Fruit fly (Drosophila melanogaster) whole organism, prepupa: ENCODE measurements around the gene CG5447.

Source experiments
- Blimp-1 ChIP-seq: fragments of 200-800 bp; sonication (Bioruptor generic); optimal IDR thresholded peaks from 3 replicates; lab custom pipeline; 2017; ENCODE audit warnings: missing biosample characterization, missing genetic modification characterization, mild to moderate bottlenecking, moderate library complexity, missing genetic modification reagents
- CG11762 ChIP-seq: fragments of 200-800 bp; sonication (Bioruptor generic); optimal IDR thresholded peaks from 3 replicates; lab custom pipeline; 2016; ENCODE audit warnings: missing biosample characterization, missing genetic modification characterization; ENCODE audit not compliant: insufficient read depth
- CG11902 ChIP-seq: fragments of 200-800 bp; sonication (Bioruptor generic); optimal IDR thresholded peaks from 3 replicates; lab custom pipeline; 2016; ENCODE audit warnings: missing biosample characterization, missing genetic modification characterization
- CG1621 ChIP-seq: fragments of 200-800 bp; sonication (Bioruptor generic); optimal IDR thresholded peaks from 3 replicates; lab custom pipeline; 2018; ENCODE audit warnings: missing biosample characterization, mild to moderate bottlenecking, missing genetic modification characterization
- CG16779 ChIP-seq: fragments of 200-800 bp; sonication (Bioruptor generic); optimal IDR thresholded peaks from 3 replicates; lab custom pipeline; 2017; ENCODE audit warnings: missing biosample characterization, mild to moderate bottlenecking, missing genetic modification characterization
- CG3032 ChIP-seq: fragments of 200-800 bp; optimal IDR thresholded peaks from 2 replicates; lab custom pipeline; 2019; ENCODE audit warnings: missing biosample characterization, mild to moderate bottlenecking, missing genetic modification characterization, moderate library complexity
- CG31627 ChIP-seq: fragments of 200-800 bp; sonication (Bioruptor generic); optimal IDR thresholded peaks from 3 replicates; lab custom pipeline; 2016; ENCODE audit warnings: missing biosample characterization, missing genetic modification characterization
- CG32006 ChIP-seq: fragments of 200-800 bp; sonication (Bioruptor generic); optimal IDR thresholded peaks from 3 replicates; lab custom pipeline; 2017; ENCODE audit warnings: missing biosample characterization, mild to moderate bottlenecking, missing genetic modification characterization
- CG34406 ChIP-seq: fragments of 200-800 bp; sonication (Bioruptor generic); optimal IDR thresholded peaks from 3 replicates; lab custom pipeline; 2016; ENCODE audit warnings: missing biosample characterization, missing genetic modification characterization
- CG3919 ChIP-seq: fragments of 200-800 bp; sonication (Bioruptor generic); optimal IDR thresholded peaks from 3 replicates; lab custom pipeline; 2016; ENCODE audit warnings: missing biosample characterization, missing genetic modification characterization
- CG4318 ChIP-seq: fragments of 200-800 bp; sonication (Bioruptor generic); optimal IDR thresholded peaks from 3 replicates; lab custom pipeline; 2017; ENCODE audit warnings: missing biosample characterization, mild to moderate bottlenecking, missing genetic modification characterization
- CG6163 ChIP-seq: fragments of 200-800 bp; sonication (Bioruptor generic); IDR thresholded peaks from 3 replicates; pipeline ENCODE4 v1.3.6; 2022; ENCODE audit warnings: missing biosample characterization, missing genetic modification characterization
- CG6276 ChIP-seq: fragments of 200-800 bp; sonication (Bioruptor generic); optimal IDR thresholded peaks from 2 replicates; lab custom pipeline; 2017; ENCODE audit warnings: missing biosample characterization, mild to moderate bottlenecking, missing genetic modification characterization
- CG6792 ChIP-seq: fragments of 200-800 bp; sonication (Bioruptor generic); optimal IDR thresholded peaks from 3 replicates; lab custom pipeline; 2016; ENCODE audit warnings: missing biosample characterization, missing genetic modification characterization
- CG6808 ChIP-seq: fragments of 200-800 bp; sonication (Bioruptor generic); optimal IDR thresholded peaks from 3 replicates; lab custom pipeline; 2017; ENCODE audit warnings: missing biosample characterization, missing genetic modification characterization, mild to moderate bottlenecking, moderate library complexity, missing genetic modification reagents
- CG6854 ChIP-seq: fragments of 200-800 bp; sonication (Bioruptor generic); optimal IDR thresholded peaks from 2 replicates; lab custom pipeline; 2017; ENCODE audit warnings: missing biosample characterization, mild to moderate bottlenecking, missing genetic modification characterization
- CG7368 ChIP-seq: fragments of 200-800 bp; sonication (Bioruptor generic); optimal IDR thresholded peaks from 3 replicates; lab custom pipeline; 2016; ENCODE audit warnings: missing biosample characterization, missing genetic modification characterization
- CG8119 ChIP-seq: fragments of 200-800 bp; sonication (Bioruptor generic); IDR thresholded peaks from 3 replicates; pipeline ENCODE4 v1.3.6; 2022; ENCODE audit warnings: missing biosample characterization, missing genetic modification characterization
- CG8319 ChIP-seq: fragments of 200-800 bp; sonication (Bioruptor generic); optimal IDR thresholded peaks from 3 replicates; lab custom pipeline; 2016; ENCODE audit warnings: missing biosample characterization, missing genetic modification characterization
- Eip75B ChIP-seq: fragments of 200-800 bp; sonication (Bioruptor generic); optimal IDR thresholded peaks from 3 replicates; lab custom pipeline; 2016; ENCODE audit warnings: missing biosample characterization, missing genetic modification characterization
- Eip93F ChIP-seq: fragments of 200-800 bp; sonication (Bioruptor generic); optimal IDR thresholded peaks from 2 replicates; lab custom pipeline; 2016; ENCODE audit warnings: missing biosample characterization, mild to moderate bottlenecking, missing genetic modification characterization
- Ets21C ChIP-seq: fragments of 200-800 bp; sonication (Bioruptor generic); optimal IDR thresholded peaks from 3 replicates; lab custom pipeline; 2016; ENCODE audit warnings: missing biosample characterization, missing genetic modification characterization
- Ets96B ChIP-seq: fragments of 200-800 bp; optimal IDR thresholded peaks from 2 replicates; lab custom pipeline; 2019; ENCODE audit warnings: missing biosample characterization, mild to moderate bottlenecking, missing genetic modification characterization, moderate library complexity
- Gug ChIP-seq: fragments of 200-800 bp; sonication (Bioruptor generic); IDR thresholded peaks from 2 replicates; pipeline ENCODE4 v1.3.6; 2022; ENCODE audit warnings: missing biosample characterization, missing genetic modification characterization
- Hr38 ChIP-seq: sonication (Bioruptor generic); optimal IDR thresholded peaks from 2 replicates; lab custom pipeline; 2016; ENCODE audit warnings: missing biosample characterization, missing genetic modification characterization
- Hr4 ChIP-seq: fragments of 200-800 bp; sonication (Bioruptor generic); optimal IDR thresholded peaks from 3 replicates; lab custom pipeline; 2016; ENCODE audit warnings: missing biosample characterization, missing genetic modification characterization
- Lpt ChIP-seq: fragments of 200-800 bp; sonication (Bioruptor generic); optimal IDR thresholded peaks from 3 replicates; lab custom pipeline; 2016; ENCODE audit warnings: missing biosample characterization, missing genetic modification characterization
- Smox ChIP-seq: fragments of 200-800 bp; sonication (Bioruptor generic); optimal IDR thresholded peaks from 3 replicates; lab custom pipeline; 2016; ENCODE audit warnings: missing biosample characterization, missing genetic modification characterization
- Sox102F ChIP-seq: fragments of 200-800 bp; sonication (Bioruptor generic); optimal IDR thresholded peaks from 2 replicates; lab custom pipeline; 2016; ENCODE audit warnings: missing biosample characterization, mild to moderate bottlenecking, missing genetic modification characterization
- Sox14 ChIP-seq: fragments of 200-800 bp; sonication (Bioruptor generic); optimal IDR thresholded peaks from 3 replicates; lab custom pipeline; 2016; ENCODE audit warnings: missing biosample characterization, missing genetic modification characterization
- Sox15 ChIP-seq: fragments of 200-800 bp; sonication (Bioruptor generic); optimal IDR thresholded peaks from 3 replicates; lab custom pipeline; 2016; ENCODE audit warnings: missing biosample characterization, missing genetic modification characterization
- achi ChIP-seq: fragments of 200-800 bp; sonication (Bioruptor generic); optimal IDR thresholded peaks from 3 replicates; lab custom pipeline; 2016; ENCODE audit warnings: missing biosample characterization, missing genetic modification characterization
- cyc ChIP-seq: fragments of 200-800 bp; sonication (Bioruptor generic); optimal IDR thresholded peaks from 3 replicates; lab custom pipeline; 2016; ENCODE audit warnings: missing biosample characterization, missing genetic modification characterization
- dac ChIP-seq: fragments of 200-800 bp; sonication (Bioruptor generic); optimal IDR thresholded peaks from 2 replicates; lab custom pipeline; 2017; ENCODE audit warnings: missing biosample characterization, mild to moderate bottlenecking, missing genetic modification characterization
- eg ChIP-seq: fragments of 200-800 bp; sonication (Bioruptor generic); IDR thresholded peaks from 3 replicates; pipeline ENCODE4 v1.3.6; 2022; ENCODE audit warnings: missing biosample characterization, missing genetic modification characterization
- esn ChIP-seq: fragments of 200-800 bp; sonication (Bioruptor generic); optimal IDR thresholded peaks from 2 replicates; lab custom pipeline; 2016; ENCODE audit warnings: missing biosample characterization, mild to moderate bottlenecking, missing genetic modification characterization, moderate library complexity
- fd85E ChIP-seq: fragments of 200-800 bp; sonication (Bioruptor generic); optimal IDR thresholded peaks from 3 replicates; lab custom pipeline; 2016; ENCODE audit warnings: missing biosample characterization, missing genetic modification characterization
- fkh ChIP-seq: fragments of 200-800 bp; sonication (Bioruptor generic); optimal IDR thresholded peaks from 3 replicates; lab custom pipeline; 2017; ENCODE audit warnings: missing biosample characterization, mild to moderate bottlenecking, missing genetic modification characterization, moderate library complexity
- lz ChIP-seq: fragments of 200-800 bp; sonication (Bioruptor generic); optimal IDR thresholded peaks from 3 replicates; lab custom pipeline; 2016; ENCODE audit warnings: missing biosample characterization, missing genetic modification characterization
- net ChIP-seq: fragments of 200-800 bp; sonication (Bioruptor generic); optimal IDR thresholded peaks from 3 replicates; lab custom pipeline; 2016; ENCODE audit warnings: missing biosample characterization, missing genetic modification characterization
- pdm3 ChIP-seq: fragments of 200-800 bp; sonication (Bioruptor generic); optimal IDR thresholded peaks from 3 replicates; lab custom pipeline; 2016; ENCODE audit warnings: missing biosample characterization, missing genetic modification characterization
- spab ChIP-seq: fragments of 200-800 bp; sonication (Bioruptor generic); optimal IDR thresholded peaks from 2 replicates; lab custom pipeline; 2017; ENCODE audit warnings: missing biosample characterization, mild to moderate bottlenecking, missing genetic modification characterization, missing genetic modification reagents
- ss ChIP-seq, 2 experiments: fragments of 200-800 bp; sonication (Bioruptor generic); optimal IDR thresholded peaks; 2 replicates in 1 of 2; 3 replicates in 1 of 2; lab custom pipeline; 2017 to 2018; ENCODE audit warnings: mild to moderate bottlenecking in 2 of 2, missing biosample characterization in 2 of 2, missing genetic modification characterization in 2 of 2, moderate library complexity in 1 of 2
- svp ChIP-seq: fragments of 200-800 bp; sonication (Bioruptor generic); peaks from one replicate; lab custom pipeline; 2016; ENCODE audit warnings: missing biosample characterization, missing genetic modification characterization
- topi ChIP-seq: fragments of 200-800 bp; sonication (Bioruptor generic); optimal IDR thresholded peaks from 3 replicates; lab custom pipeline; 2016; ENCODE audit warnings: missing biosample characterization, missing genetic modification characterization
- vri ChIP-seq: fragments of 200-800 bp; sonication (Bioruptor generic); optimal IDR thresholded peaks from 3 replicates; lab custom pipeline; 2016; ENCODE audit warnings: missing biosample characterization, mild to moderate bottlenecking, missing genetic modification characterization

The CG5447 gene

DNA sequence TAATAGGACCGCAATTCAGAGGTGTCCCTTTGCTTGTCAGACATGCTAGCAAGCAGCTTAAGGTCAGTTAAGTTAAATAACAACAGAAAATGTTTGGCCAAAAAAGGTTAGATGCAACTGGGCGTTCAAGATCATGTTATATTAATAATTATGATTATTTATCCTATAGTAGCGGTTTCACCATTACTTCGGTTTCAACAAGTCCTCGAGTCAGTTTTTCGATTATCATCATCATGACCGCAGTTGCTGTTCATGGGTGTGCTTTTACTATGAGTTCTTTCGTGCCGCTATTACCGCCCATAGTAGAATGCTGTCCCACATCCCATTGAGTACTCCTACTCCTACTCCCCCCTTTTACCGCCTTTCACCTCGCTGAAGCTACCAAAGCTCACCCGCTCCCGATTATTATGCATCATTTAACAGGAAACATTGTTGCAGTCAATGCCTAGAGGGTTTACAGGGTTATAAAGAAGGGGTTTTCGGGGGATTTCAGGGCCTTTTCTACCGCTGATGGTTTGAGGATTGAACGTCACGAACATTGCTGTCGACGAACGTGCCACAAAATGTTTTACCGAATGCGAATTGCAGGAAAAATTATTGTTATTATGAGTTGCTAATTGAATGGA lies 33.0 kb downstream of the CG5447 start (continued):
- no peak for TF ChIP-seq cyc (GFP tag; lab: Kevin White, UChicago)
- TF ChIP-seq CG6854, result no peak
- peak; percentile 61 for TF ChIP-seq svp (GFP tag; lab: Kevin White, UChicago)
- no peak for TF ChIP-seq lz (GFP tag; lab: Kevin White, UChicago)
- TF ChIP-seq CG1621 (tag; lab: Kevin White, UChicago), result no peak
- TF ChIP-seq eg, result no peak
- no peak for TF ChIP-seq CG31627 (GFP tag; lab: Kevin White, UChicago)
- peak; percentile 34 for TF ChIP-seq CG6808 (GFP tag; lab: Kevin White, UChicago)
- no peak for TF ChIP-seq net (GFP tag; lab: Kevin White, UChicago)
- no peak for TF ChIP-seq topi (GFP tag; lab: Kevin White, UChicago)
- TF ChIP-seq CG3032, result peak; percentile 3
- no peak for TF ChIP-seq pdm3 (GFP tag; lab: Kevin White, UChicago)
- no peak for TF ChIP-seq CG11902 (GFP tag; lab: Kevin White, UChicago)
- no peak for TF ChIP-seq Eip75B (GFP tag; lab: Kevin White, UChicago)
- no peak for TF ChIP-seq Smox (GFP tag; lab: Kevin White, UChicago)
- TF ChIP-seq CG6163 (GFP tag; lab: Robert Waterston, UW), result 0 out of 3 replicates have a peak, but pooled peaks have one; percentile 6

DNA sequence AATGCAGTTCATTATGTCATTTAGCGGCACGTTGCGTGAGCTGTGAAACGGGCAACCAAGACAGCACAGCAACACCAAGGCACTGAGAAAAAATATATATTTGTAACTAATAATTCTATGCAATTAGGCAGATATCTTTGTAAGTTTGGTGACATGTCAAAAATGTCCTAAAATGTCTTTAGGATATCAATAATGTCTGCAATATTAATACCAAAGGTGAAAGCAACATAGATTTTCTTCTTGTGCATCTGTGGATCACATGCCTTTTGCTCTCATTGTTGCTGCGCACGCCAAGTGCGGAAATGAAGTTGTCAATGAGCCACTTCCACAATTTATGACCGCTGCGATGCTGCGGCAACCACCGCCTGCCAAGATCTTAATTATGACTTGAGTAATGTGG lies 37.1 kb downstream of the CG5447 start:
- peak; percentile 70 for TF ChIP-seq CG7368 (GFP tag; lab: Kevin White, UChicago)
- TF ChIP-seq CG11762 (GFP tag; lab: Kevin White, UChicago), result peak; percentile 71
- peak; percentile 77 for TF ChIP-seq CG32006 (GFP tag; lab: Kevin White, UChicago)
- TF ChIP-seq Lpt (GFP tag; lab: Kevin White, UChicago), result peak; percentile 75
- TF ChIP-seq achi (GFP tag; lab: Kevin White, UChicago), result peak; percentile 81
- peak; percentile 65 for TF ChIP-seq CG16779
- TF ChIP-seq Eip75B (GFP tag; lab: Kevin White, UChicago), result peak; percentile 85
- TF ChIP-seq vri, result peak; percentile 31
- no peak for TF ChIP-seq fkh (GFP tag; lab: Kevin White, UChicago)
- TF ChIP-seq eg, result peak; percentile 79
- peak; percentile 68 for TF ChIP-seq Smox (GFP tag; lab: Kevin White, UChicago)
- TF ChIP-seq Hr38, result no peak
- TF ChIP-seq Sox102F (GFP tag; lab: Kevin White, UChicago), result peak; percentile 62
- peak; percentile 73 for TF ChIP-seq cyc (GFP tag; lab: Kevin White, UChicago)
- peak; percentile 80 for TF ChIP-seq CG3032
- peak; percentile 68 for TF ChIP-seq CG8319 (GFP tag; lab: Kevin White, UChicago)
- peak; percentile 16 for TF ChIP-seq CG6854
- peak; percentile 48 for TF ChIP-seq dac (GFP tag; lab: Kevin White, UChicago)
- TF ChIP-seq Eip93F (GFP tag; lab: Kevin White, UChicago), result peak; percentile 3
- peak; percentile 25 for TF ChIP-seq Ets21C
- TF ChIP-seq esn, result peak; percentile 73
- peak; percentile 84 for TF ChIP-seq spab (GFP tag; lab: Kevin White, UChicago)
- TF ChIP-seq CG11902 (GFP tag; lab: Kevin White, UChicago), result peak; percentile 65
- peak; percentile 62 for TF ChIP-seq Sox15 (GFP tag; lab: Kevin White, UChicago)
- peak; percentile 69 for TF ChIP-seq CG6276
- TF ChIP-seq CG1621 (tag; lab: Kevin White, UChicago), result peak; percentile 79
- peak; percentile 72 for TF ChIP-seq net (GFP tag; lab: Kevin White, UChicago)
- TF ChIP-seq CG4318 (GFP tag; lab: Kevin White, UChicago), result peak; percentile 66
- peak; percentile 23 for TF ChIP-seq Blimp-1 (GFP tag; lab: Kevin White, UChicago)
- TF ChIP-seq CG31627 (GFP tag; lab: Kevin White, UChicago), result peak; percentile 59
- peak; percentile 88 for TF ChIP-seq CG6163 (GFP tag; lab: Robert Waterston, UW)
- TF ChIP-seq Gug (GFP tag; lab: Robert Waterston, UW), result peak; percentile 60
- TF ChIP-seq topi (GFP tag; lab: Kevin White, UChicago), result peak; percentile 76
- peak; percentile 85 for TF ChIP-seq CG3919 (GFP tag; lab: Kevin White, UChicago)
- TF ChIP-seq CG6808 (GFP tag; lab: Kevin White, UChicago), result peak; percentile 84
- peak; percentile 75 for TF ChIP-seq Hr4 (GFP tag; lab: Kevin White, UChicago)
- TF ChIP-seq CG34406 (GFP tag; lab: Kevin White, UChicago), result peak; percentile 63
- peak; percentile 71 for TF ChIP-seq CG6792 (GFP tag; lab: Kevin White, UChicago)
- peak; percentile 85 for TF ChIP-seq Ets96B
- TF ChIP-seq Sox14 (GFP tag; lab: Kevin White, UChicago), result peak; percentile 76
- TF ChIP-seq ss (GFP tag; optimal IDR thresholded peaks at IDR 0.05; lab: Kevin White, UChicago), result peak; percentile 81 to 88
- peak; percentile 77 for TF ChIP-seq svp (GFP tag; lab: Kevin White, UChicago)
- peak; percentile 80 for TF ChIP-seq CG8119 (GFP tag; lab: Robert Waterston, UW)
- TF ChIP-seq fd85E (GFP tag; lab: Kevin White, UChicago), result no peak
